Worm (Caenorhabditis elegans) whole organism, late embryonic: ENCODE results near the gene F35A5.2.

Experiments used
- Y22D7AL.16 ChIP-seq: sonication (generic microtip); optimal IDR thresholded peaks from 2 replicates; lab custom pipeline; 2016; ENCODE audit warnings: missing genetic modification characterization, missing compliant biosample characterization
- ahr-1 ChIP-seq: sonication (generic microtip); optimal IDR thresholded peaks from 2 replicates; lab custom pipeline; 2016; ENCODE audit warnings: missing genetic modification characterization, missing compliant biosample characterization
- ceh-19 ChIP-seq: fragments of 200-800 bp; sonication (Bioruptor generic); optimal IDR thresholded peaks from 2 replicates; lab custom pipeline; 2018; ENCODE audit warnings: mild to moderate bottlenecking, missing genetic modification characterization, missing compliant biosample characterization
- dmd-4 ChIP-seq: sonication (generic microtip); optimal IDR thresholded peaks from 2 replicates; lab custom pipeline; 2016; ENCODE audit warnings: borderline replicate concordance, missing genetic modification characterization, missing compliant biosample characterization
- pha-4 ChIP-seq: fragments of 150-350 bp; optimal IDR thresholded peaks from 2 replicates; lab custom pipeline; 2018; ENCODE audit warnings: missing biosample characterization, missing genetic modification reagents, missing genetic modification characterization
- sox-2 ChIP-seq: fragments of 200-800 bp; sonication (Bioruptor generic); IDR thresholded peaks from 2 replicates; pipeline ENCODE4 v1.3.6; 2022; ENCODE audit warnings: missing genetic modification reagents, missing genetic modification characterization, missing compliant biosample characterization
- syd-9 ChIP-seq: sonication (generic microtip); optimal IDR thresholded peaks from 2 replicates; lab custom pipeline; 2016; ENCODE audit warnings: mild to moderate bottlenecking, missing genetic modification characterization, moderate library complexity, missing compliant biosample characterization
- unc-55 ChIP-seq: sonication (generic microtip); optimal IDR thresholded peaks from 2 replicates; lab custom pipeline; 2017; ENCODE audit warnings: missing biosample characterization, missing genetic modification reagents, missing genetic modification characterization
- unc-86 ChIP-seq: sonication (generic microtip); optimal IDR thresholded peaks from 2 replicates; lab custom pipeline; 2016; ENCODE audit warnings: missing genetic modification characterization, missing compliant biosample characterization

DNA sequence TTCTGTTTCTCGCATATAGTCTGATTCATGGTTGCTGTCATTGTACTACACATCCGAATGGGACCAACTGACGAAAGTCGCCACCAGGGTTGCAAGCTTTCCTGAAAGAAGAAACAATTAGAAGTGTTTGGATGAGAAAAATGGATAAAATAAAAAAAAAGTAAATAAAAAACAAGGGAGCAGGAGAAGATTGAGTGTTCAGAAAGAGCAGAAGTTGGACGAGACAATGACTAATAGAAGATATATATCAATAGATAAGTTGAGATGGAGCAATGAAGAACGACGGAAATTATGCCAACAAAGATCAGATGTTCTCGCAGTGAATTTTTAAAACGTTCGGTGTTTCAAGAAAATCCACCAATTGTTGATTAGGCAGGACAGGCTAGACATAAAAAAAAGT lies 21.9 kb downstream of the F35A5.2 start, which contains the start of gene fkh-9:
- no peak for TF ChIP-seq unc-86 (tag; lab: Kevin White, UChicago)
- TF ChIP-seq sox-2 = no peak
- TF ChIP-seq unc-55 (GFP tag; lab: Kevin White, UChicago) = no peak
- no peak for TF ChIP-seq pha-4
- no peak for TF ChIP-seq syd-9 (tag; lab: Kevin White, UChicago)
- no peak for TF ChIP-seq ahr-1 (tag; lab: Kevin White, UChicago)
- no peak for TF ChIP-seq dmd-4 (tag; lab: Kevin White, UChicago)
- TF ChIP-seq ceh-19 (GFP tag; lab: Kevin White, UChicago) = no peak
- TF ChIP-seq Y22D7AL.16 (tag; lab: Kevin White, UChicago) = no peak
